Worm (Caenorhabditis elegans): ENCODE measurements around the gene lgmn-1.

Gene lgmn-1

DNA sequence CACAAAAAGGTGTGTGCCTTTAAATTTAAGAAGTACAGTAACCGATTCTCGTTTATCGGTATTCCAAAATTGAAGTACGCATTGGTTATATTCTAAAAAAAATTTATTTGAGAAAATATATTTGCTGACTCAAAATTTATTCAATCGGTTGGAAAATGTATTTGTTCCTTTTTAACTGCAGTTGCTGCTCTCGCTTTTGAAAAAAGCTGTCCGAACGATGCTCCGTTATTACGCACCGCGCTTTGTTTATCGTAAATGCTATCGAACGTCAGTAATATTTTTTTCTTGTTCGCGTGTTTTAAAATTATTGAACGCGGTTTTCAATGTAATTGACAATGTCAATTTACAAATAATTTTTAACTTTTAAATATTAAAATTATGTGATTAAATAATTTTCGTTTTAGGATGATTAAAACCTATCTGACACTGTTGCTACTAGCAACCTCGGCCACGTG is 47.5 kb downstream of the lgmn-1 start, which contains the start of gene sel-1 (continued):
- TF ChIP-seq nhr-47 (tag; optimal IDR thresholded peaks at IDR 0.05) (peak; percentile 2), ceh-88 (GFP tag; IDR thresholded peaks at IDR 0.05) (no peak), ceh-82 (tag; optimal IDR thresholded peaks at IDR 0.05) (no peak), nhr-28 (tag; optimal IDR thresholded peaks at IDR 0.05) (no peak), xbp-1 (tag; optimal IDR thresholded peaks at IDR 0.05) (peak; percentile 66), fkh-10 (GFP tag; optimal IDR thresholded peaks at IDR 0.05) (no peak), sptf-1 (tag; optimal IDR thresholded peaks at IDR 0.05) (no peak), ceh-90 (tag; optimal IDR thresholded peaks at IDR 0.05) (no peak), ztf-4 (tag; optimal IDR thresholded peaks at IDR 0.05) (no peak), Y116A8C.19 (tag; optimal IDR thresholded peaks at IDR 0.05; ENCODE audit: borderline replicate concordance) (no peak)

DNA sequence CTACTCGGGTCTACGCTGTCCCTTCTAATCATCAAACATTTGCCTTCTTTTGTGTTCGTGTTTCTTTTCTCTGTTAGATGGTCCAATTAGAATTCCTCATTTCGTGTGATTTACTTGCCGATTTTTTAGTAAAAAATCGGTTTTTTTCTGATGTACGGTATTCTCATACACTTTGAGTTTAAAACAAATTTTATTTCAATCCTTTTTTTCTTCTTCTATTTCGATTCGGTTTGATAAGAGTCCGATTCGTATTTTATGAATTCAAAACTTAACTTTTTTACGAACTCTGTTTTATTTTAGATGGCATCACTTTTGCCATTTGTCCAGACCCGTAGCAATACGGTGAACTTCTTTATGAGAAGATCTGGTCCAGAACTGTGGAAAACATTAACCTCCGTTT is 50.3 kb downstream of the lgmn-1 start, which contains the start of gene mrps-5:
mrps-5 (plus strand) TSS at position 301 of the 400 bp plus-strand sequence.
- TF ChIP-seq ceh-63 (GFP tag; optimal IDR thresholded peaks at IDR 0.05) (no peak), nhr-28 (tag; optimal IDR thresholded peaks at IDR 0.05) (no peak), C16A3.4 (tag; optimal IDR thresholded peaks at IDR 0.05) (no peak), ztf-11 (tag; optimal IDR thresholded peaks at IDR 0.05) (no peak), unc-30 (tag; optimal IDR thresholded peaks at IDR 0.05) (no peak), F16B12.6 (tag; optimal IDR thresholded peaks at IDR 0.05) (no peak), nhr-11 (tag; optimal IDR thresholded peaks at IDR 0.05) (no peak), C34B4.2 (tag; optimal IDR thresholded peaks at IDR 0.05) (no peak), efl-3 (GFP tag; optimal IDR thresholded peaks at IDR 0.05) (no peak), nhr-12 (tag; optimal IDR thresholded peaks at IDR 0.05) (no peak), snpc-4 (tag; optimal IDR thresholded peaks at IDR 0.05) (no peak), mep-1 (tag; optimal IDR thresholded peaks at IDR 0.05) (no peak), pax-3 (tag; optimal IDR thresholded peaks at IDR 0.05) (no peak), C04F5.9 (tag; optimal IDR thresholded peaks at IDR 0.05) (no peak), skn-1 (tag; optimal IDR thresholded peaks at IDR 0.05) (no peak), blmp-1 (tag; optimal IDR thresholded peaks at IDR 0.05) (no peak), pqm-1 (tag; optimal IDR thresholded peaks at IDR 0.05) (no peak), vab-15 (tag; optimal IDR thresholded peaks at IDR 0.05) (no peak), aly-2 (tag; optimal IDR thresholded peaks at IDR 0.05) (no peak), unc-98 (GFP tag; IDR thresholded peaks at IDR 0.05) (no peak)

Data from whole organism, L1 larva.